Worm (Caenorhabditis elegans) whole organism, L4 larva: Measurements from ENCODE around the gene tsen-34.

Experiments used
- Y75B8A.6 ChIP-seq: fragments of 200-800 bp; sonication (Bioruptor generic); IDR thresholded peaks from 2 replicates; pipeline ENCODE4 v1.3.6; 2022; ENCODE audit warnings: missing genetic modification reagents, missing genetic modification characterization, missing compliant biosample characterization
- ceh-32 ChIP-seq: sonication (generic microtip); optimal IDR thresholded peaks from 2 replicates; lab custom pipeline; 2016; ENCODE audit warnings: mild to moderate bottlenecking, missing genetic modification characterization, missing compliant biosample characterization; ENCODE audit not compliant: poor library complexity
- daf-8 ChIP-seq: fragments of 200-800 bp; sonication (Bioruptor generic); IDR thresholded peaks from 2 replicates; pipeline ENCODE4 v1.3.6; 2022; ENCODE audit warnings: missing genetic modification characterization, missing compliant biosample characterization
- dmd-9 ChIP-seq: fragments of 200-800 bp; sonication (Bioruptor generic); IDR thresholded peaks from 2 replicates; pipeline ENCODE4 v1.3.6; 2022; ENCODE audit warnings: missing genetic modification reagents, missing genetic modification characterization, missing compliant biosample characterization
- duxl-1 ChIP-seq: sonication (generic microtip); optimal IDR thresholded peaks from 2 replicates; lab custom pipeline; 2016; ENCODE audit warnings: mild to moderate bottlenecking, missing genetic modification characterization, moderate library complexity, missing compliant biosample characterization; ENCODE audit not compliant: poor library complexity
- egl-27 ChIP-seq: sonication (generic microtip); optimal IDR thresholded peaks from 3 replicates; lab custom pipeline; 2017; ENCODE audit warnings: missing biosample characterization, missing genetic modification reagents, missing genetic modification characterization
- lin-29 ChIP-seq: fragments of 200-800 bp; sonication (Bioruptor generic); IDR thresholded peaks from 2 replicates; pipeline ENCODE4 v1.3.6; 2022; ENCODE audit warnings: missing genetic modification reagents, missing genetic modification characterization, missing compliant biosample characterization
- mdl-1 ChIP-seq, 2 experiments: fragments of 150-350 bp in 1 of 2; sonication (generic microtip) in 1 of 2; optimal IDR thresholded peaks; 2 replicates each; lab custom pipeline; 2014 to 2017; ENCODE audit warnings: missing biosample characterization in 2 of 2, missing genetic modification characterization in 2 of 2
- mdt-29 ChIP-seq: fragments of 200-800 bp; sonication (Bioruptor generic); IDR thresholded peaks from 2 replicates; pipeline ENCODE4 v1.3.6; 2022; ENCODE audit warnings: missing genetic modification reagents, missing genetic modification characterization, missing compliant biosample characterization
- nhr-237 ChIP-seq: sonication (generic microtip); optimal IDR thresholded peaks from 2 replicates; lab custom pipeline; 2017; ENCODE audit warnings: missing biosample characterization, missing genetic modification characterization
- nhr-28 ChIP-seq: fragments of 150-350 bp; optimal IDR thresholded peaks from 2 replicates; lab custom pipeline; 2014; ENCODE audit warnings: missing biosample characterization, missing genetic modification characterization
- nhr-76 ChIP-seq: fragments of 150-350 bp; optimal IDR thresholded peaks from 2 replicates; lab custom pipeline; 2014; ENCODE audit warnings: missing biosample characterization, missing genetic modification characterization
- unc-130 ChIP-seq: sonication (generic microtip); optimal IDR thresholded peaks from 2 replicates; lab custom pipeline; 2016; ENCODE audit warnings: missing genetic modification reagents, missing genetic modification characterization, missing compliant biosample characterization
- zag-1 ChIP-seq: fragments of 150-350 bp; optimal IDR thresholded peaks from 2 replicates; lab custom pipeline; 2014; ENCODE audit warnings: missing biosample characterization, missing genetic modification characterization

DNA sequence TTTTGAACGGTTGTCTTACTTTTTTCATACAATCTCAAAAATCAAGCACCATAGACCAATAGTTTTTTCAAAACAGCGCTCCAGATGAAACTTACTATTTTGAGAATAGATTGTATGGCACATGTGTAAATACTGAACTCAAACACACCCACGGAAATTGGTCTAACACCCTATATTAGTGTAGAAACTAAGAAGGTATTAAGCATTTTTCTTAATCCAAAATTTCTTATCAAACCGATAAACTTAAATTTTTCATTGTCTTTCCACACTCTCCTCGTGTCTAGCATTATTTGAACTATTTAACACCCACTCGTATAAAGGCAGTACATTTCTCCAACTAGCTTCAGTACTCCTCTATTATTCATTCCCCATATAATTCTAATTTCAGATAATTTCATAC is 28.1 kb upstream of the tsen-34 start:
- TF ChIP-seq zag-1 (tag; lab: Kevin White, UChicago) = no peak
- TF ChIP-seq Y75B8A.6 = no peak
- no peak for TF ChIP-seq mdl-1 (tag; optimal IDR thresholded peaks at IDR 0.05; lab: Kevin White, UChicago)
- no peak for TF ChIP-seq lin-29 (GFP tag; lab: Robert Waterston, UW)
- TF ChIP-seq nhr-237 (tag; lab: Kevin White, UChicago) = no peak
- TF ChIP-seq nhr-28 (tag; lab: Kevin White, UChicago) = no peak
- TF ChIP-seq ceh-32 (tag; lab: Kevin White, UChicago) = no peak
- no peak for TF ChIP-seq egl-27 (tag; lab: Kevin White, UChicago)
- TF ChIP-seq daf-8 (GFP tag; lab: Robert Waterston, UW) = no peak
- no peak for TF ChIP-seq duxl-1
- no peak for TF ChIP-seq mdt-29 (GFP tag; lab: Robert Waterston, UW)
- TF ChIP-seq unc-130 (GFP tag; lab: Kevin White, UChicago) = no peak
- TF ChIP-seq dmd-9 (GFP tag; lab: Robert Waterston, UW) = no peak
- no peak for TF ChIP-seq nhr-76 (tag; lab: Kevin White, UChicago)
